Fruit fly (Drosophila melanogaster): Measurements from ENCODE around the gene mRpL1.

mRpL1 gene

dm6 chr3R:8340675-8341275 lies 39.5 kb downstream of the mRpL1 start, which contains the start of the genes COX7A and Arl2 (continued):
- peak; percentile 14 for TF ChIP-seq nerfin-1 (tag; optimal IDR thresholded peaks at IDR 0.05)
- TF ChIP-seq wdn (GFP tag; IDR thresholded peaks at IDR 0.05): no peak
- no peak for TF ChIP-seq Nf-YA (GFP tag; IDR thresholded peaks at IDR 0.05)
- TF ChIP-seq bbx (GFP tag; IDR thresholded peaks at IDR 0.05; ENCODE audit: partially characterized antibody): peak; percentile 97
- TF ChIP-seq Hey (tag; optimal IDR thresholded peaks at IDR 0.05): no peak
- TF ChIP-seq Sox100B (GFP tag; optimal IDR thresholded peaks at IDR 0.05): no peak
- TF ChIP-seq fd3F (GFP tag; optimal IDR thresholded peaks at IDR 0.05): no peak
- TF ChIP-seq CG8944 (GFP tag; optimal IDR thresholded peaks at IDR 0.05): no peak
- TF ChIP-seq CoRest (tag; optimal IDR thresholded peaks at IDR 0.05): no peak
- TF ChIP-seq CG15514 (GFP tag; optimal IDR thresholded peaks at IDR 0.05): peak; percentile 47
- TF ChIP-seq Oaz (GFP tag; IDR thresholded peaks at IDR 0.05): no peak
- TF ChIP-seq Doc2 (GFP tag; IDR thresholded peaks at IDR 0.05): no peak
- TF ChIP-seq HmgD (GFP tag; optimal IDR thresholded peaks at IDR 0.05): no peak
- TF ChIP-seq CG17912 (GFP tag; optimal IDR thresholded peaks at IDR 0.05): no peak
- no peak for TF ChIP-seq CG11247 (GFP tag; IDR thresholded peaks at IDR 0.05)
- TF ChIP-seq CG6272 (GFP tag; IDR thresholded peaks at IDR 0.05): no peak
- no peak for TF ChIP-seq CG8281 (tag; optimal IDR thresholded peaks at IDR 0.05)
- peak; percentile 56 for TF ChIP-seq CG1603 (tag; optimal IDR thresholded peaks at IDR 0.05)
- no peak for TF ChIP-seq eve (GFP tag; optimal IDR thresholded peaks at IDR 0.05)
- no peak for TF ChIP-seq Rx (GFP tag; IDR thresholded peaks at IDR 0.05)
- TF ChIP-seq HHEX (GFP tag; optimal IDR thresholded peaks at IDR 0.05): no peak
- no peak for TF ChIP-seq Hmr (GFP tag; optimal IDR thresholded peaks at IDR 0.05)
- no peak for TF ChIP-seq Nf-YB (GFP tag; optimal IDR thresholded peaks at IDR 0.05)
- no peak for TF ChIP-seq MTF-1 (GFP tag; optimal IDR thresholded peaks at IDR 0.05; ENCODE audit: borderline replicate concordance)
- peak; percentile 96 for TF ChIP-seq ato (GFP tag; IDR thresholded peaks at IDR 0.05; ENCODE audit: partially characterized antibody)
- TF ChIP-seq gsb-n (tag; optimal IDR thresholded peaks at IDR 0.05): no peak
- no peak for TF ChIP-seq sd (tag; optimal IDR thresholded peaks at IDR 0.05)
- no peak for TF ChIP-seq CG3847 (GFP tag; IDR thresholded peaks at IDR 0.05)
- no peak for TF ChIP-seq tup (GFP tag; optimal IDR thresholded peaks at IDR 0.05)
- TF ChIP-seq grau (tag; optimal IDR thresholded peaks at IDR 0.05): no peak
- TF ChIP-seq HLH54F (GFP tag; optimal IDR thresholded peaks at IDR 0.05): no peak
- no peak for TF ChIP-seq zf30C (GFP tag; optimal IDR thresholded peaks at IDR 0.05)
- TF ChIP-seq CG11456 (GFP tag; IDR thresholded peaks at IDR 0.05): no peak
- no peak for TF ChIP-seq dysf (GFP tag; IDR thresholded peaks at IDR 0.05)
- no peak for TF ChIP-seq run (tag; optimal IDR thresholded peaks at IDR 0.05)
- peak; percentile 78 for TF ChIP-seq Sry-δ (GFP tag; optimal IDR thresholded peaks at IDR 0.05)
- no peak for TF ChIP-seq Mrtf (GFP tag; IDR thresholded peaks at IDR 0.05)
- TF ChIP-seq sens-2 (GFP tag; IDR thresholded peaks at IDR 0.05): no peak
- peak; percentile 20 for TF ChIP-seq lilli (GFP tag; optimal IDR thresholded peaks at IDR 0.05)
- TF ChIP-seq CG7987 (GFP tag; optimal IDR thresholded peaks at IDR 0.05): no peak
- no peak for TF ChIP-seq Bteb2 (GFP tag; optimal IDR thresholded peaks at IDR 0.05)
- peak; percentile 89 for TF ChIP-seq nerfin-2 (GFP tag; IDR thresholded peaks at IDR 0.05; ENCODE audit: partially characterized antibody)
- no peak for TF ChIP-seq CG1792 (GFP tag; optimal IDR thresholded peaks at IDR 0.05)
- no peak for TF ChIP-seq CG10959 (GFP tag; IDR thresholded peaks at IDR 0.05)
- TF ChIP-seq lbe (GFP tag; optimal IDR thresholded peaks at IDR 0.05): no peak
- no peak for TF ChIP-seq Taf1 (GFP tag; IDR thresholded peaks at IDR 0.05)
- no peak for TF ChIP-seq schlank (tag; optimal IDR thresholded peaks at IDR 0.05)
- no peak for TF ChIP-seq Blimp-1 (GFP tag; optimal IDR thresholded peaks at IDR 0.05)
- peak; percentile 24 for TF ChIP-seq sug (tag; optimal IDR thresholded peaks at IDR 0.05)
- peak; percentile 95 for TF ChIP-seq unc-4 (GFP tag; IDR thresholded peaks at IDR 0.05; ENCODE audit: partially characterized antibody)
